Fruit fly (Drosophila melanogaster) whole organism, pupa: ENCODE data around the gene CG17648.

Experiments used
- CG13204 ChIP-seq: fragments of 200-800 bp; sonication (Bioruptor generic); optimal IDR thresholded peaks from 2 replicates; lab custom pipeline; 2018; ENCODE audit warnings: missing biosample characterization, mild to moderate bottlenecking, missing genetic modification characterization, moderate library complexity
- CG15710 ChIP-seq: fragments of 200-800 bp; sonication (Bioruptor generic); optimal IDR thresholded peaks from 2 replicates; lab custom pipeline; 2018; ENCODE audit warnings: missing biosample characterization, mild to moderate bottlenecking, missing genetic modification characterization, moderate library complexity
- CG32121 ChIP-seq: fragments of 200-800 bp; sonication (Bioruptor generic); IDR thresholded peaks from 2 replicates; pipeline ENCODE4 v1.3.6; 2022; ENCODE audit warnings: missing biosample characterization, missing genetic modification characterization
- CG4496 ChIP-seq: fragments of 200-800 bp; sonication (Bioruptor generic); IDR thresholded peaks from 3 replicates; pipeline ENCODE4 v1.3.6; 2022; ENCODE audit warnings: missing biosample characterization, missing genetic modification characterization
- CG8159 ChIP-seq: fragments of 200-800 bp; sonication (Bioruptor generic); optimal IDR thresholded peaks from 3 replicates; lab custom pipeline; 2018; ENCODE audit warnings: missing biosample characterization, mild to moderate bottlenecking, missing genetic modification characterization, moderate library complexity
- CG8301 ChIP-seq: fragments of 200-800 bp; sonication (Bioruptor generic); optimal IDR thresholded peaks from 2 replicates; lab custom pipeline; 2018; ENCODE audit warnings: missing biosample characterization, mild to moderate bottlenecking, missing genetic modification characterization
- CG9948 ChIP-seq: fragments of 200-800 bp; sonication (Bioruptor generic); optimal IDR thresholded peaks from 2 replicates; lab custom pipeline; 2018; ENCODE audit warnings: missing biosample characterization, mild to moderate bottlenecking, missing genetic modification characterization, moderate library complexity
- EcR ChIP-seq: fragments of 200-800 bp; sonication (Bioruptor generic); optimal IDR thresholded peaks from 3 replicates; lab custom pipeline; 2019; ENCODE audit warnings: missing biosample characterization, missing genetic modification characterization, mild to moderate bottlenecking, moderate library complexity, missing genetic modification reagents
- Ets98B ChIP-seq: fragments of 200-800 bp; sonication (Bioruptor generic); IDR thresholded peaks from 2 replicates; pipeline ENCODE4 v1.3.6; 2022; ENCODE audit warnings: missing biosample characterization, missing genetic modification characterization
- Snoo ChIP-seq: fragments of 200-800 bp; sonication (Bioruptor generic); optimal IDR thresholded peaks from 3 replicates; lab custom pipeline; 2017; ENCODE audit warnings: missing biosample characterization, mild to moderate bottlenecking, missing genetic modification characterization, inconsistent platforms
- gl ChIP-seq: fragments of 200-800 bp; sonication (Bioruptor generic); optimal IDR thresholded peaks from 2 replicates; lab custom pipeline; 2018; ENCODE audit warnings: missing biosample characterization, mild to moderate bottlenecking, missing genetic modification characterization

DNA sequence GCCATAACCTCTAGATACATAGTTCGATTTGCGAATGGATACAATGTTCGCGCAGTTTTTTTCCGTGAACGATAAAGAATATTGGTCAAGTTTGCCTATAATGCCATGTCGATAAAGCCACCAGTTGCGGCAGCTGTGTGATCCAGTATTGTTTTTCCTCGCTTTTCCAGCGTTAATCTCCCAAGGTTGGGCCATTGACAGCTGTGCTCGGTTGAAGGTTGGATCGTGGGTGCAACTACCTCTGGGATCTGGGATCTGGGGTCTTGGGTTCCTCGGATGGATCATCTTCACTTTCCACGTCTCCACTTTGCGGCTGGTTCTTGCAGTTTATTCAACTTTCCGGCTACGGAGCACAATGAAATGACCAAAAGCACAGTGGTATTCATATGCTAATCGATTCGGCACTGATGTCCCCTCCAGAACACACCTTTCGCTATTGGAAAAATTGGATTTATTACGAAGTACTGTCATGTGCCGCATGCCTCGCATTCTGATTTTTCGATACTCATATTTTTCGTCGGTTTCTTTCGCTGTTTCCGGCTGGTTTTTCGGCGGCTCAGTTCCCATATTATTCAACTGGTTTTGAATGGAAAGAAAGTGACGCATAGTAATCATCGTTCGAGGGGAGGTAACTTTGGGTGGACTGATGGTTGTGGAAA, 18.8 kb upstream of the CG17648 start:
- TF ChIP-seq CG13204 (GFP tag; lab: Kevin White, UChicago) (no peak), CG8159 (tag; lab: Kevin White, UChicago) (no peak), CG4496 (GFP tag; lab: Robert Waterston, UW) (no peak), gl (tag; lab: Kevin White, UChicago) (no peak), CG9948 (tag; lab: Kevin White, UChicago) (no peak), CG32121 (GFP tag; lab: Robert Waterston, UW) (no peak), CG15710 (tag; lab: Kevin White, UChicago) (no peak), Ets98B (GFP tag; lab: Robert Waterston, UW) (no peak), Snoo (tag; lab: Kevin White, UChicago) (no peak), EcR (GFP tag; lab: Kevin White, UChicago) (peak; percentile 96), CG8301 (tag; lab: Kevin White, UChicago) (no peak)
